Worm (Caenorhabditis elegans): ENCODE data around the gene F21C10.19.

Gene F21C10.19

DNA sequence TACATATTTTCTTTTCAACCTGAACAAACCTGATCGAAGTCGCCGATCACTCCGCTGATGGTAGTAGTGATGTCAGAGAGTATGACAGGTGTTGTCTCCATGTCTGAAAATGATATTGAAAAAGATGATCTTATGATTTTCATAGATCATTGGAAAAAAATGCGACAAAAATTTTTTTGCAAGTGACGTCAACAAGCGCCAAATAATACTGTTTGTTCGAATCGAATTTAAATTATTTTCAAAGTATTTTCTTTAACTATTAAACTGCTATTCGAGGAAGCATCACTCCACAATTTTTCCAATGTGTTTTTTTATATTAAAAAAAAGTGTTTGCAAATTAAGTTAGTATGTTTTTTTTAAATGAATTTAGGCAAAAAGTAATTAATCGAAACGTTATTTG lies 6.8 kb downstream of the F21C10.19 start, which contains the start of gene pitr-2:
TSS of gene pitr-2 (minus strand) at position 101 of the 400 bp plus-strand sequence.
- TF ChIP-seq T22C8.4 (GFP tag; IDR thresholded peaks at IDR 0.05), result no peak

DNA sequence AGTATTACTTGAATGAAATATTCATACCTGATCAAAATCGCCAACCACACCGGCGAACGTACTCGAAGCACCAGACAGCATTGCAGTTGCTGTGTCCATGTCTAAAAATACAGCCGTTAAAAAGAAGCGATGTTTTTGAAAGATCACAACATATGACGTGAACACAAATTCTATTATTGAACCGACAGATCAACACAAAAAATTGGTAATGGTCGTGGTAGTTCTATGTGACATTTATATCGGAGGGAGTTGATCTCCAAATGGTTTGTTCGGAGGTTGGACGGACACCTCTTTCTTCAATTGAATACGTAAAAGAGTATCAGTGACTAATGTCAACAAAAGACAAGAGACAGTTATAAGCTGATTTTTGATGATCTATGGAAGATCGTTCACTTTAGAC lies 10.4 kb downstream of the F21C10.19 start, which contains the start of gene pitr-3:
TSS of gene pitr-3 (minus strand) at position 101 of the 400 bp plus-strand sequence.
- TF ChIP-seq ref-1 (GFP tag; conservative IDR thresholded peaks at IDR 0.05) (no peak), T22C8.4 (GFP tag; IDR thresholded peaks at IDR 0.05) (no peak), tab-1 (GFP tag; IDR thresholded peaks at IDR 0.05) (no peak), ztf-23 (GFP tag; IDR thresholded peaks at IDR 0.05) (no peak), med-1 (GFP tag; optimal IDR thresholded peaks at IDR 0.05; ENCODE audit: insufficient read depth) (no peak), klf-2 (GFP tag; conservative IDR thresholded peaks at IDR 0.05) (no peak), ztf-29 (GFP tag; IDR thresholded peaks at IDR 0.05) (no peak), cog-1 (tag; optimal IDR thresholded peaks at IDR 0.05) (no peak), flt-1 (GFP tag; IDR thresholded peaks at IDR 0.05) (no peak)

ce11 chrV:9143896-9144295 lies 13.0 kb downstream of the F21C10.19 start:
- TF ChIP-seq med-1 (GFP tag; optimal IDR thresholded peaks at IDR 0.05; ENCODE audit: insufficient read depth), result no peak
- TF ChIP-seq ref-1 (GFP tag; conservative IDR thresholded peaks at IDR 0.05), result no peak
- no peak for TF ChIP-seq tab-1 (GFP tag; IDR thresholded peaks at IDR 0.05)
- TF ChIP-seq ztf-29 (GFP tag; IDR thresholded peaks at IDR 0.05), result no peak
- no peak for TF ChIP-seq flt-1 (GFP tag; IDR thresholded peaks at IDR 0.05)
- TF ChIP-seq klf-2 (GFP tag; conservative IDR thresholded peaks at IDR 0.05), result no peak
- TF ChIP-seq T22C8.4 (GFP tag; IDR thresholded peaks at IDR 0.05), result no peak

DNA sequence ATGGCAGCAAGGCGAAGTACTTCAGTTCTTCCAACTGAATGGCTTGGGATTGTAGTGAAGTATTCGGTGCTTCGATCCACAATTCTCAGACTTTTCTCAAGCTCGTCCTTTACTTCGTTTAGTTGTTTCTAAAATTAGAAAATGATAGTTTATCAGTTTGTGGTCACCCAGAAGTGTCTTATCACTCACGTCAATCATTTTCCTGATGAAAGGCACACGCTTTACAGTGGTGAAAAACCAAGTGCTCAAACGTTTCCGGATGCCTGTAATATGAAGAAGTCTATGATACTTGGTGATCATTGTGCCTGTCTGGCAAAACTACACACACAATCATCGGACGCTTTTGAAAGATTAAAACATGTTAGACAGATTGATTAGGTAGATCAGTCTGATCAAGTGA lies 15.3 kb downstream of the F21C10.19 start:
- no peak for TF ChIP-seq ztf-29 (GFP tag; IDR thresholded peaks at IDR 0.05)
- TF ChIP-seq tab-1 (GFP tag; IDR thresholded peaks at IDR 0.05), result no peak
- TF ChIP-seq ref-1 (GFP tag; conservative IDR thresholded peaks at IDR 0.05), result no peak
- no peak for TF ChIP-seq T22C8.4 (GFP tag; IDR thresholded peaks at IDR 0.05)
- TF ChIP-seq klf-2 (GFP tag; conservative IDR thresholded peaks at IDR 0.05), result no peak
- no peak for TF ChIP-seq flt-1 (GFP tag; IDR thresholded peaks at IDR 0.05)
- no peak for TF ChIP-seq cog-1 (tag; optimal IDR thresholded peaks at IDR 0.05)
- no peak for TF ChIP-seq ztf-23 (GFP tag; IDR thresholded peaks at IDR 0.05)
- no peak for TF ChIP-seq med-1 (GFP tag; optimal IDR thresholded peaks at IDR 0.05; ENCODE audit: insufficient read depth)

- TF ChIP-seq ztf-29 (GFP tag; IDR thresholded peaks at IDR 0.05) (no peak), klf-2 (GFP tag; conservative IDR thresholded peaks at IDR 0.05) (no peak), ztf-23 (GFP tag; IDR thresholded peaks at IDR 0.05) (no peak), T22C8.4 (GFP tag; IDR thresholded peaks at IDR 0.05) (no peak), tab-1 (GFP tag; IDR thresholded peaks at IDR 0.05) (no peak)
Observed at ce11 chrV:9146849-9147557, 16.1 kb downstream of the F21C10.19 start, which contains the start of gene spl-2. spl-2 (minus strand) TSS chrV:9146899.

- TF ChIP-seq ref-1 (GFP tag; conservative IDR thresholded peaks at IDR 0.05) (no peak), klf-2 (GFP tag; conservative IDR thresholded peaks at IDR 0.05) (no peak)
Observed at ce11 chrV:9148151-9148550, 17.3 kb downstream of the F21C10.19 start.

DNA sequence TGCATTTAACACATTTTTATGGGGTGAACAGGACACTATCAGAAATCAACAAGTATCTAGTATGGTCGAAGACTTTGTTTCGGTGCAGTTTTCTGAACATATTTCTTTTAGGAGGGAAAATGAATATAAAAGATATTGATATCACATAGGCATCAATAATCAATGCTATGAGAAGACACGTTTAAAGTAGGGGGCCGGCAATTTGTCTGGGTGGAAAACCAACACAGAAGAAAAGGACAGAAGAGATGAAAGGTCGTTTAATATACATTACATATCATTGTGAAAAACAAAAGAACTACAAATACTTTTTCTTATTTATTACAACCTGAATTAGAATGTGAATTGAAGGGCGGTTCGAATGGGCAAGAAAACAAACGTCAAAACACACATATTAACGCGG lies 21.5 kb downstream of the F21C10.19 start:
- TF ChIP-seq tab-1 (GFP tag; IDR thresholded peaks at IDR 0.05) (no peak), T22C8.4 (GFP tag; IDR thresholded peaks at IDR 0.05) (no peak), med-1 (GFP tag; optimal IDR thresholded peaks at IDR 0.05; ENCODE audit: insufficient read depth) (no peak), ref-1 (GFP tag; conservative IDR thresholded peaks at IDR 0.05) (no peak), cog-1 (tag; optimal IDR thresholded peaks at IDR 0.05) (no peak), ztf-29 (GFP tag; IDR thresholded peaks at IDR 0.05) (no peak), flt-1 (GFP tag; IDR thresholded peaks at IDR 0.05) (no peak), ztf-23 (GFP tag; IDR thresholded peaks at IDR 0.05) (no peak), klf-2 (GFP tag; conservative IDR thresholded peaks at IDR 0.05) (no peak)

DNA sequence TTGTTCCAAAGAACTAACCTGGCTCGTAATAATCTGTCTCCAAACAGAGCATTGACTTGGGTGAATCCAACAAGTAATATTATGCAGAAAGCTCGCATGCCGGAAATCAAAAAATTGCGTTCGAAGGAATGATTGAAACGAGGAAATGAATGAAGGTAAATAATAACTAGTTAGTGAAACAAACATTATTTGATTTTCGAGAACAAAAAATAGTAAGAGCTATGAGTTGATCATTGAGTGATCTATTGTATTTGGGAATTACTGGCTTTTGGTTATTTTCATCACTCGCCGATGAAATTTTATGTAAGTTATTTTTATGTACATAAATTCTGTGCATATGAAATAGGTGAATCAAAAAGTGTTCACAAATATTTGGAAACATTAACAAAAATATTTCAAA lies 23.9 kb downstream of the F21C10.19 start, which contains the start of gene B0222.5:
TSS of gene B0222.5 (minus strand) at position 101 of the 400 bp plus-strand sequence.
- no peak for TF ChIP-seq flt-1 (GFP tag; IDR thresholded peaks at IDR 0.05)
- TF ChIP-seq T22C8.4 (GFP tag; IDR thresholded peaks at IDR 0.05), result no peak
- TF ChIP-seq ztf-29 (GFP tag; IDR thresholded peaks at IDR 0.05), result no peak
- TF ChIP-seq med-1 (GFP tag; optimal IDR thresholded peaks at IDR 0.05; ENCODE audit: insufficient read depth), result no peak
- no peak for TF ChIP-seq cog-1 (tag; optimal IDR thresholded peaks at IDR 0.05)
- no peak for TF ChIP-seq klf-2 (GFP tag; conservative IDR thresholded peaks at IDR 0.05)
- TF ChIP-seq ztf-23 (GFP tag; IDR thresholded peaks at IDR 0.05), result no peak
- TF ChIP-seq tab-1 (GFP tag; IDR thresholded peaks at IDR 0.05), result no peak
- TF ChIP-seq ref-1 (GFP tag; conservative IDR thresholded peaks at IDR 0.05), result no peak

ce11 chrV:9155616-9156015 lies 24.8 kb downstream of the F21C10.19 start:
- no peak for TF ChIP-seq klf-2 (GFP tag; conservative IDR thresholded peaks at IDR 0.05)
- no peak for TF ChIP-seq med-1 (GFP tag; optimal IDR thresholded peaks at IDR 0.05; ENCODE audit: insufficient read depth)
- no peak for TF ChIP-seq cog-1 (tag; optimal IDR thresholded peaks at IDR 0.05)

DNA sequence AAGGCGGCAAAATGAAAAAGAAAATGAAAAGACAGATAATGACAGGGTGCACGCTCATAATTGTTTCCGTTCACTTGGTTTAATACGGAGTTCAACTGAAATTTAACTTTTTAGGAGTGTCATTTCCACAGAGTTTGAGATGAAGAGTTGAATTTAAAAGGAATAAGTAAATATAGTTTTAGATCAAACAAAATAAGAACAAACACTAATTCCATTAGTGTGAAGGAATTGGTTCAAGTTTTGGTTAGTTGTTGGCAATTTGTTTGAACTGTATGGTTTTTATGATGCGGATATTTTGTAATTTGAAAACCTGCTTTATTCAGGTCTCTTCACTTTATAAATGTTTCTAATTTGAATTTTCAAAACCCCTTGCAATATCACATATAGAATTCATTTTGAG lies 25.8 kb downstream of the F21C10.19 start, which contains the start of gene B0222.15:
TSS of gene B0222.15 (minus strand) at position 101 of the 400 bp plus-strand sequence.
- TF ChIP-seq med-1 (GFP tag; optimal IDR thresholded peaks at IDR 0.05; ENCODE audit: insufficient read depth) (no peak), flt-1 (GFP tag; IDR thresholded peaks at IDR 0.05) (no peak), ztf-29 (GFP tag; IDR thresholded peaks at IDR 0.05) (no peak), ref-1 (GFP tag; conservative IDR thresholded peaks at IDR 0.05) (no peak), tab-1 (GFP tag; IDR thresholded peaks at IDR 0.05) (no peak), klf-2 (GFP tag; conservative IDR thresholded peaks at IDR 0.05) (no peak), cog-1 (tag; optimal IDR thresholded peaks at IDR 0.05) (no peak), ztf-23 (GFP tag; IDR thresholded peaks at IDR 0.05) (no peak), T22C8.4 (GFP tag; IDR thresholded peaks at IDR 0.05) (no peak)

Measured in whole organism, midembryonic.